Worm (Caenorhabditis elegans): ENCODE measurements around the gene hda-5.

hda-5 gene

ce11 chrII:11845954-11846353 lies 47.1 kb downstream of the hda-5 start:
- TF ChIP-seq nhr-237 (tag; optimal IDR thresholded peaks at IDR 0.05) (no peak), nhr-71 (tag; optimal IDR thresholded peaks at IDR 0.05) (no peak), ama-1 (optimal IDR thresholded peaks at IDR 0.05) (peak; percentile 35), sup-37 (GFP tag; optimal IDR thresholded peaks at IDR 0.05) (no peak), rnt-1 (tag; optimal IDR thresholded peaks at IDR 0.05) (no peak), jun-1 (tag; optimal IDR thresholded peaks at IDR 0.05) (no peak), vab-15 (tag; optimal IDR thresholded peaks at IDR 0.05) (no peak), swsn-7 (tag; optimal IDR thresholded peaks at IDR 0.05) (no peak), pag-3 (tag; optimal IDR thresholded peaks at IDR 0.05; ENCODE audit: borderline replicate concordance, insufficient read depth) (no peak), ceh-90 (tag; optimal IDR thresholded peaks at IDR 0.05) (no peak), elt-3 (tag; optimal IDR thresholded peaks at IDR 0.05) (peak in 1 of 6 experiments; percentile 43), egl-13 (tag; optimal IDR thresholded peaks at IDR 0.05) (no peak), nhr-47 (tag; optimal IDR thresholded peaks at IDR 0.05) (peak; percentile 3), hpl-2 (GFP tag; optimal IDR thresholded peaks at IDR 0.05) (no peak)

ce11 chrII:11849572-11849971 lies 50.7 kb downstream of the hda-5 start:
- TF ChIP-seq blmp-1 (tag; optimal IDR thresholded peaks at IDR 0.05), result peak; percentile 16
- no peak for TF ChIP-seq zip-4 (GFP tag; optimal IDR thresholded peaks at IDR 0.05)
- TF ChIP-seq pag-3 (tag; optimal IDR thresholded peaks at IDR 0.05; ENCODE audit: borderline replicate concordance, insufficient read depth), result no peak
- TF ChIP-seq nhr-71 (tag; optimal IDR thresholded peaks at IDR 0.05), result peak; percentile 10
- TF ChIP-seq tlp-1 (tag; optimal IDR thresholded peaks at IDR 0.05), result no peak
- no peak for TF ChIP-seq snu-23 (GFP tag; optimal IDR thresholded peaks at IDR 0.05)
- no peak for TF ChIP-seq ama-1 (optimal IDR thresholded peaks at IDR 0.05)
- no peak for TF ChIP-seq sptf-1 (tag; optimal IDR thresholded peaks at IDR 0.05)
- no peak for TF ChIP-seq alr-1 (tag; optimal IDR thresholded peaks at IDR 0.05; ENCODE audit: borderline replicate concordance)
- no peak for TF ChIP-seq elt-2 (tag; optimal IDR thresholded peaks at IDR 0.05)
- no peak for TF ChIP-seq xbp-1 (tag; optimal IDR thresholded peaks at IDR 0.05)
- TF ChIP-seq lir-3 (tag; optimal IDR thresholded peaks at IDR 0.05; ENCODE audit: poor library complexity), result no peak
- TF ChIP-seq lin-15B (tag; optimal IDR thresholded peaks at IDR 0.05), result no peak
- TF ChIP-seq rnt-1 (tag; optimal IDR thresholded peaks at IDR 0.05), result no peak
- no peak for TF ChIP-seq dpl-1 (GFP tag; optimal IDR thresholded peaks at IDR 0.05)
- no peak for TF ChIP-seq hlh-4 (tag; optimal IDR thresholded peaks at IDR 0.05)
- TF ChIP-seq aly-2 (tag; optimal IDR thresholded peaks at IDR 0.05), result no peak
- no peak for TF ChIP-seq C04F5.9 (tag; optimal IDR thresholded peaks at IDR 0.05)
- TF ChIP-seq sox-4 (tag; optimal IDR thresholded peaks at IDR 0.05), result no peak
- no peak for TF ChIP-seq pqm-1 (tag; optimal IDR thresholded peaks at IDR 0.05)
- TF ChIP-seq efl-1 (optimal IDR thresholded peaks at IDR 0.05), result no peak
- TF ChIP-seq efl-1 (GFP tag; optimal IDR thresholded peaks at IDR 0.05 in 1 of 2), result peak in 1 of 2 experiments; percentile 60
- TF ChIP-seq fkh-8 (tag; optimal IDR thresholded peaks at IDR 0.05), result no peak
- TF ChIP-seq swsn-7 (tag; optimal IDR thresholded peaks at IDR 0.05), result no peak
- no peak for TF ChIP-seq dsc-1 (tag; optimal IDR thresholded peaks at IDR 0.05)
- no peak for TF ChIP-seq egl-27 (tag; optimal IDR thresholded peaks at IDR 0.05)
- TF ChIP-seq nhr-77 (tag; optimal IDR thresholded peaks at IDR 0.05), result no peak
- TF ChIP-seq unc-98 (GFP tag; IDR thresholded peaks at IDR 0.05), result no peak
- no peak for TF ChIP-seq nhr-20 (tag; optimal IDR thresholded peaks at IDR 0.05)
- TF ChIP-seq fos-1 (tag; optimal IDR thresholded peaks at IDR 0.05), result no peak
- TF ChIP-seq nhr-76 (tag; optimal IDR thresholded peaks at IDR 0.05), result no peak
- no peak for TF ChIP-seq ztf-4 (tag; optimal IDR thresholded peaks at IDR 0.05)
- no peak for TF ChIP-seq nhr-19 (GFP tag; conservative IDR thresholded peaks at IDR 0.05)
- no peak for TF ChIP-seq nhr-28 (tag; optimal IDR thresholded peaks at IDR 0.05)
- TF ChIP-seq nhr-84 (tag; optimal IDR thresholded peaks at IDR 0.05), result no peak
- TF ChIP-seq ceh-8 (GFP tag; optimal IDR thresholded peaks at IDR 0.05), result no peak
- TF ChIP-seq hpl-2 (GFP tag; optimal IDR thresholded peaks at IDR 0.05), result no peak
- TF ChIP-seq lin-35 (GFP tag; optimal IDR thresholded peaks at IDR 0.05), result no peak
- peak; percentile 25 for TF ChIP-seq lin-14 (GFP tag; optimal IDR thresholded peaks at IDR 0.05)
- peak; percentile 70 for TF ChIP-seq nhr-85 (tag)
- no peak for TF ChIP-seq lin-13 (GFP tag; optimal IDR thresholded peaks at IDR 0.05)
- TF ChIP-seq tbx-2 (tag; optimal IDR thresholded peaks at IDR 0.05), result no peak
- TF ChIP-seq mab-9 (GFP tag; IDR thresholded peaks at IDR 0.05), result no peak
- TF ChIP-seq elt-3 (tag; optimal IDR thresholded peaks at IDR 0.05), result peak in 3 of 6 experiments; percentile 26 to 52 (median 26)

All from whole organism, L1 larva.